Fruit fly (Drosophila melanogaster): ENCODE data around the gene mRpL1.
A peak's percentile ranks its signal among the peaks of the same experiment; 100 is the strongest.

mRpL1 gene

DNA sequence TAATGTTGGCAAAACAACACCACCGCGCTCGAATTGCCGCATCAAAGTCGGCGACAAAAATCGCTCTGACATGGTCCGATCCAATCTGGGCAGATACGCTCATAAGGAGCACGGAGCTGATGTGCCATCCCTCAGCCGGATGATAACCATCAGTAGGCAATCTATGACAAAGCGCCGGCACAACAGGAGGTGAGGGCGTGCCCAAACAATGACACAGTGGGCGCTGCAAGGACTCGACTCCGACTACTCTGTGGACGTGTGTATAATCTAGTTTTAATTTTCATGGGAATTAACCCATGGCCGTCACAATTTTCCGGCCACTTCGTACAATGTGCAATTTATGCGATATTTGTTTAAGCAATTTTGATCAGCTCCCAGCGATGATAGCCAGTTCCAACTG lies 26.2 kb upstream of the mRpL1 start:
- TF ChIP-seq vri (GFP tag; optimal IDR thresholded peaks at IDR 0.05) = no peak
- TF ChIP-seq CG4318 (GFP tag; optimal IDR thresholded peaks at IDR 0.05) = no peak
- TF ChIP-seq Sox102F (GFP tag; optimal IDR thresholded peaks at IDR 0.05) = no peak
- TF ChIP-seq OdsH (GFP tag; optimal IDR thresholded peaks at IDR 0.05) = no peak
- no peak for TF ChIP-seq CG3032 (tag; optimal IDR thresholded peaks at IDR 0.05)
- TF ChIP-seq CG8632 (GFP tag; optimal IDR thresholded peaks at IDR 0.05) = no peak
- no peak for TF ChIP-seq esn (GFP tag; optimal IDR thresholded peaks at IDR 0.05)
- TF ChIP-seq Ets96B (tag; optimal IDR thresholded peaks at IDR 0.05) = no peak
- TF ChIP-seq achi (GFP tag; optimal IDR thresholded peaks at IDR 0.05) = no peak
- TF ChIP-seq CG10631 (GFP tag; optimal IDR thresholded peaks at IDR 0.05) = no peak
- TF ChIP-seq CG6276 (GFP tag; optimal IDR thresholded peaks at IDR 0.05) = no peak
- TF ChIP-seq acj6 (GFP tag; optimal IDR thresholded peaks at IDR 0.05) = no peak
- no peak for TF ChIP-seq Sox15 (GFP tag; optimal IDR thresholded peaks at IDR 0.05)
- TF ChIP-seq Lpt (GFP tag; optimal IDR thresholded peaks at IDR 0.05) = no peak
- TF ChIP-seq CG34406 (GFP tag; optimal IDR thresholded peaks at IDR 0.05) = no peak
- no peak for TF ChIP-seq ss (GFP tag; optimal IDR thresholded peaks at IDR 0.05)
- TF ChIP-seq CG32006 (GFP tag; optimal IDR thresholded peaks at IDR 0.05) = no peak
- no peak for TF ChIP-seq CG16779 (tag; optimal IDR thresholded peaks at IDR 0.05)
- no peak for TF ChIP-seq cyc (GFP tag; optimal IDR thresholded peaks at IDR 0.05)

DNA sequence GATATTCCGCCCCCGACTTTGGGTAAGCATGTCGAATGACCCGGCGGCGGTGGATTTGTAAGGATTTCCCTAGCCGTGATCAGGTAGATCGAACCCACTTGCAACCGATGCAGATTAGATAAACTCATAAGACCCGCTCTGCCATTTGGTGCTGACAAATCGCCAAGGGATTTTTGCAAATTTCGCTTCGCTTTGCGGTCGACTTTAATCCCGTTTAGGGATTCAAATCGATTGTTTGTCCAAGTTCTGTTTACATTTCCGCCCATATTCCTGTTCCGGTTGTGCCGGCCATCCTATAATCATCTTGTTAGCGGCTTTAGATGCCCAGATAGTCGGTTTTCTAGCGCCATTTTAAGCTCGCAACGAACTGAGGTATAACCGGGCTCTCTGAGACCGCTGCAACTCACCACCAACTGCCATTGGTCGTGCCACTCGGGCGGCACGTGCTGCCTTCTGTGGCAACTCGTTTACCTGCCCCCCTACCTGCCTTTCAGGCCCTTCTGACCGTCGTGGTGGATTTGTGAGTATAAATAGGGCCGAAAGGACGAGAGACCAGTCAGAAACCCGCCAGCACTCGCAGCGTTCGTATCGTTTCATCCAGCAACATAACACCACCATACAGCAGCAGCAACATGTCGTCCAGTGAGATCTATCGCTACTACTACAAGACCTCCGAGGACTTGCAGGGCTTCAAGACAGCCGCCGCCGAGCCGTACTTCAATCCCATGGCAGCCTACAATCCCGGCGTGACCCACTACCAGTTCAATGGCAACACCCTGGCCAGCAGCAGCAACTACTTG lies 23.5 kb upstream of the mRpL1 start, which contains the start of gene ato:
Gene ato (plus strand): TSS at position 559 of the 800 bp plus-strand sequence.
- TF ChIP-seq ss (GFP tag; optimal IDR thresholded peaks at IDR 0.05) (peak in 1 of 2 experiments; percentile 5), CG6163 (GFP tag; IDR thresholded peaks at IDR 0.05) (0 out of 3 replicates have a peak, but pooled peaks have one; percentile 18), Lpt (GFP tag; optimal IDR thresholded peaks at IDR 0.05) (no peak), CG8632 (GFP tag; optimal IDR thresholded peaks at IDR 0.05) (no peak)

DNA sequence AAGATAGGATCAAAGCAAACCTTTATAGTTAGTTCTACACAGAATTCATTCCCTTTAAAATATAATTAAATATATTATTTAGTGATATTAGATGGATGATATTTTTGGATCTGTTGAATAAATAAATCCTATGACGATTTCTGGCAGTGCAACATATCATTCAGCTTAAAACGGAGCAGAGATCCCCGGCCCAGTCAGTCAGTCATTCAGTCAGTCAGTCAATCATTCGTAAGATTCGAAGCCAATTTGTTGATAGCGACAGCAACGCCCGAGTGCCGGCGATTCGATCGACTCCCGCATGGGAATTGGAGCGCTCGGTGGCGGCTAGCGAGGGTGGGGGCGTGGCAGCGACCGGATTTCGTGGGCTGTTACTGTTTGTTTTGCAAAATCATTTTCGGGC lies 21.3 kb upstream of the mRpL1 start:
- no peak for TF ChIP-seq CG9139 (GFP tag; optimal IDR thresholded peaks at IDR 0.05)
- peak; percentile 38 for TF ChIP-seq Eip78C (GFP tag)
- TF ChIP-seq CG6792 (GFP tag; optimal IDR thresholded peaks at IDR 0.05) = no peak
- peak; percentile 93 for TF ChIP-seq svp (GFP tag)
- peak; percentile 16 for TF ChIP-seq esn (GFP tag; optimal IDR thresholded peaks at IDR 0.05)

DNA sequence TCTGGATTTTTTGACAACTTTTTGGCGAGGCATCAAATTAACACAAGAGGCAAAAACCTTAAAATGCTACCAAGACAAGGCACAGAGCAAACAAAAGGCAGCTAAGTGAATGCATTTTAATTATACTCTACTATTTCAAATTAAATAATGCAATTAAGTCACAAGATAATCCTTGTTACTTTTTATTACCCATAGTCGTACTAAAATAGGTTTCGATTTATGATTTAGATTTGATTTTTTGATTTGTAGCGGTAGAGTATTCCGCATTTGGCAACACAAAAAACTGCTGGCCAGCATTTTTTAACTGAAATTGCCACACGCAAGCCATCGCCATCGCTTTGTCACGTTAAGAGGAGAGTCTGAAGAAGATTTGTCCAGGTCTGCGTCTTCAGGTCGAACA lies 18.5 kb upstream of the mRpL1 start:
- TF ChIP-seq vri (GFP tag; optimal IDR thresholded peaks at IDR 0.05) = peak; percentile 5
- TF ChIP-seq spab (GFP tag; optimal IDR thresholded peaks at IDR 0.05) = no peak
- peak; percentile 24 for TF ChIP-seq Ets21C (GFP tag; optimal IDR thresholded peaks at IDR 0.05)
- TF ChIP-seq CG10669 (GFP tag; optimal IDR thresholded peaks at IDR 0.05) = no peak
- peak; percentile 82 for TF ChIP-seq Eip78C (GFP tag)
- TF ChIP-seq esn (GFP tag; optimal IDR thresholded peaks at IDR 0.05) = peak; percentile 54
- no peak for TF ChIP-seq dac (GFP tag; optimal IDR thresholded peaks at IDR 0.05)
- TF ChIP-seq svp (GFP tag) = peak; percentile 81
- peak; percentile 4 for TF ChIP-seq CG6792 (GFP tag; optimal IDR thresholded peaks at IDR 0.05)
- TF ChIP-seq OdsH (GFP tag; optimal IDR thresholded peaks at IDR 0.05) = no peak
- TF ChIP-seq Blimp-1 (GFP tag; optimal IDR thresholded peaks at IDR 0.05) = peak; percentile 53
- TF ChIP-seq Met (GFP tag; optimal IDR thresholded peaks at IDR 0.05) = peak; percentile 55
- TF ChIP-seq pdm3 (GFP tag; optimal IDR thresholded peaks at IDR 0.05) = peak; percentile 0
- TF ChIP-seq cyc (GFP tag; optimal IDR thresholded peaks at IDR 0.05) = peak; percentile 19
- TF ChIP-seq CG11902 (GFP tag; optimal IDR thresholded peaks at IDR 0.05) = no peak
- TF ChIP-seq acj6 (GFP tag; optimal IDR thresholded peaks at IDR 0.05) = no peak
- peak; percentile 51 for TF ChIP-seq Smox (GFP tag; optimal IDR thresholded peaks at IDR 0.05)
- peak; percentile 33 for TF ChIP-seq CG31627 (GFP tag; optimal IDR thresholded peaks at IDR 0.05)
- no peak for TF ChIP-seq CG3032 (tag; optimal IDR thresholded peaks at IDR 0.05)
- no peak for TF ChIP-seq CG11294 (GFP tag; IDR thresholded peaks at IDR 0.05)
- peak; percentile 59 for TF ChIP-seq Sox102F (GFP tag; optimal IDR thresholded peaks at IDR 0.05)
- TF ChIP-seq lz (GFP tag; optimal IDR thresholded peaks at IDR 0.05) = peak; percentile 27
- TF ChIP-seq Hr39 (GFP tag; optimal IDR thresholded peaks at IDR 0.05) = peak; percentile 54
- no peak for TF ChIP-seq fd59A (GFP tag; optimal IDR thresholded peaks at IDR 0.05)
- TF ChIP-seq topi (GFP tag; optimal IDR thresholded peaks at IDR 0.05) = peak; percentile 45
- TF ChIP-seq CG34406 (GFP tag; optimal IDR thresholded peaks at IDR 0.05) = peak; percentile 22
- TF ChIP-seq Hr4 (GFP tag; optimal IDR thresholded peaks at IDR 0.05) = no peak
